Worm (Caenorhabditis elegans) whole organism, young adult: ENCODE results near the gene R09A8.5.

ENCODE experiments used
- C06A6.2 ChIP-seq: fragments of 200-800 bp; sonication (Bioruptor generic); conservative IDR thresholded peaks from 2 replicates; pipeline ENCODE4 v1.3.6; 2022; ENCODE audit warnings: missing genetic modification characterization, missing compliant biosample characterization
- ama-1 ChIP-seq, 3 experiments: fragments of 150-350 bp in 1 of 3; sonication (generic microtip) in 2 of 3; optimal IDR thresholded peaks; 2 replicates each; lab custom pipeline; 2014 to 2018; ENCODE audit warnings: missing biosample characterization in 2 of 3, missing genetic modification characterization in 2 of 3, missing genetic modification reagents in 2 of 3
- bed-2 ChIP-seq: fragments of 200-800 bp; sonication (Bioruptor generic); IDR thresholded peaks from 2 replicates; pipeline ENCODE4 v1.3.6; 2022; ENCODE audit warnings: missing genetic modification reagents, missing genetic modification characterization, missing compliant biosample characterization
- die-1 ChIP-seq: sonication (generic microtip); optimal IDR thresholded peaks from 2 replicates; lab custom pipeline; 2016; ENCODE audit warnings: missing genotype, mild to moderate bottlenecking, missing genetic modification characterization, missing compliant biosample characterization
- lag-1 ChIP-seq: fragments of 200-800 bp; sonication (Bioruptor generic); IDR thresholded peaks from 2 replicates; pipeline ENCODE4 v1.3.6; 2022; ENCODE audit warnings: missing genetic modification reagents, missing genetic modification characterization, missing compliant biosample characterization
- madf-6 ChIP-seq: fragments of 200-800 bp; sonication (Bioruptor generic); IDR thresholded peaks from 2 replicates; pipeline ENCODE4 v1.3.6; 2022; ENCODE audit warnings: missing genetic modification reagents, missing genetic modification characterization, missing compliant biosample characterization
- mel-28 ChIP-seq: sonication (generic microtip); optimal IDR thresholded peaks from 2 replicates; lab custom pipeline; 2016; ENCODE audit warnings: borderline replicate concordance, mild to moderate bottlenecking, missing genetic modification characterization, missing compliant biosample characterization
- pha-4 ChIP-seq: fragments of 150-350 bp; sonication (generic microtip); optimal IDR thresholded peaks from 2 replicates; lab custom pipeline; 2014; ENCODE audit warnings: missing biosample characterization, missing genetic modification reagents, missing genetic modification characterization

ce11 chrX:12602611-12603010 lies 37.7 kb downstream of the R09A8.5 start:
- TF ChIP-seq C06A6.2 (GFP tag; lab: Robert Waterston, UW) (no peak), madf-6 (GFP tag; lab: Robert Waterston, UW) (no peak), ama-1 (optimal IDR thresholded peaks at IDR 0.05; lab: Kevin White, UChicago) (no peak), ama-1 (GFP tag; optimal IDR thresholded peaks at IDR 0.05; lab: Kevin White, UChicago) (no peak), die-1 (tag; lab: Kevin White, UChicago) (no peak), mel-28 (tag; lab: Kevin White, UChicago) (no peak), lag-1 (GFP tag; lab: Robert Waterston, UW) (no peak), pha-4 (tag; lab: Kevin White, UChicago) (no peak), bed-2 (GFP tag; lab: Robert Waterston, UW) (no peak)
